Worm (Caenorhabditis elegans): Measurements from ENCODE around the gene siah-1.

siah-1 gene

DNA sequence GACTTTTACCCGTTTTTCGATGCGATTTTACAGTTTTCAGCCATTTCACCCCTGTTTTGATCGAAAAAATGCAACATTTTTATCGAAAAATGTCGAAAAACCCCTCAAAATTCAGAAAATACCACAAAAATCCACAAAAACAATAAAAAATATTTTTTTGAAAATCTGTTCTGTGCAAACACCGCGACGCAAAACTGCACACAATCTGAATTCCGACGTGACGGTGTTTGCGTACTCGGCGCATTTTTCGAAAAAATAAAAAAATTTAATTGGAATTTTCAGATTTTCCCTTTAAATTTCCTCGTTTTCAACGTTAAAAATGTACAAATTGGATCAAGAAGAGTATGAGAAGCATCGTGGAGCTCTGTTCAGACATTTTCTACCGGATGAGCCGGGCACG lies 18.0 kb upstream of the siah-1 start, which contains the start of gene smgl-2 (continued):
- TF ChIP-seq Y105C5A.15 (GFP tag; IDR thresholded peaks at IDR 0.05) (no peak), hif-1 (tag; optimal IDR thresholded peaks at IDR 0.05) (peak in 1 of 2 experiments; percentile 0), mep-1 (tag; optimal IDR thresholded peaks at IDR 0.05) (peak; percentile 54), ceh-20 (GFP tag; IDR thresholded peaks at IDR 0.05) (0 out of 2 replicates have a peak, but pooled peaks have one; percentile 29), spr-3 (GFP tag; optimal IDR thresholded peaks at IDR 0.05) (no peak), spr-1 (tag; optimal IDR thresholded peaks at IDR 0.05) (no peak), dmd-6 (GFP tag; IDR thresholded peaks at IDR 0.05) (0 out of 2 replicates have a peak, but pooled peaks have one; percentile 29), daf-19 (GFP tag; conservative IDR thresholded peaks at IDR 0.05) (no peak), dmd-9 (GFP tag; IDR thresholded peaks at IDR 0.05) (no peak), lin-13 (GFP tag; optimal IDR thresholded peaks at IDR 0.05) (peak; percentile 37), Y48G9A.11 (GFP tag; IDR thresholded peaks at IDR 0.05) (no peak), zfp-3 (GFP tag; conservative IDR thresholded peaks at IDR 0.05) (no peak), saeg-2 (GFP tag; IDR thresholded peaks at IDR 0.05) (no peak), vab-7 (GFP tag; IDR thresholded peaks at IDR 0.05) (no peak), lin-39 (tag; optimal IDR thresholded peaks at IDR 0.05) (no peak), ceh-28 (tag; optimal IDR thresholded peaks at IDR 0.05) (no peak), set-16 (GFP tag; IDR thresholded peaks at IDR 0.05) (no peak), hlh-30 (tag; optimal IDR thresholded peaks at IDR 0.05; ENCODE audit: insufficient read depth) (peak; percentile 68), nhr-25 (tag; optimal IDR thresholded peaks at IDR 0.05; ENCODE audit: borderline replicate concordance, insufficient read depth) (no peak), lin-15B (tag; optimal IDR thresholded peaks at IDR 0.05) (peak; percentile 38), nhr-28 (tag; optimal IDR thresholded peaks at IDR 0.05) (peak; percentile 32), ces-1 (GFP tag; optimal IDR thresholded peaks at IDR 0.05) (no peak), nhr-42 (GFP tag; IDR thresholded peaks at IDR 0.05) (no peak), daf-12 (tag; optimal IDR thresholded peaks at IDR 0.05) (no peak)

DNA sequence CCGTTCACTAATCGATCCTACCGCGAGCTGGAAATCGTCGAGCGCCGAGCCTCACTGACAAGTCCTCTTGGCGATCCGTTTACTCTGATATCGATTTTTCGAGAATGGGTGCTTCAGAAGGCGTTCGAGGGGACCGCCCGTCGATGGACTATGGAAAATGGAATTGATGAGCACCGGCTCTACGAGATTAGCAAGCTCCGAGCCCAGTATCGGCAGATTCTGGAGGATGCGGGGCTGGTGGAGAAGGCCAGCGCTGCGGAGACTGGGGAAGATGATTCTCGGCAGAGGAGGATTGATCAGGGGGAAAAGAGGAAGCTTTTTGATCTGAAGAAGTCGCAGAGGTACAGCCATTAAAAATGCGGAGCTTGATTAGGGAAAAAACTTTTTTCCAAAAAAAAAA lies 12.4 kb upstream of the siah-1 start:
- TF ChIP-seq T26A8.4 (GFP tag; IDR thresholded peaks at IDR 0.05), result no peak
- TF ChIP-seq Y48G9A.11 (GFP tag; IDR thresholded peaks at IDR 0.05), result no peak
- no peak for TF ChIP-seq unc-39 (tag; optimal IDR thresholded peaks at IDR 0.05)
- TF ChIP-seq nhr-102 (tag; optimal IDR thresholded peaks at IDR 0.05), result no peak
- no peak for TF ChIP-seq daf-19 (GFP tag; conservative IDR thresholded peaks at IDR 0.05)
- TF ChIP-seq nhr-28 (tag; optimal IDR thresholded peaks at IDR 0.05), result no peak
- TF ChIP-seq dmd-8 (GFP tag; IDR thresholded peaks at IDR 0.05), result 0 out of 2 replicates have a peak, but pooled peaks have one; percentile 3
- TF ChIP-seq set-16 (GFP tag; IDR thresholded peaks at IDR 0.05), result peak; percentile 78
- no peak for TF ChIP-seq fos-1 (tag; optimal IDR thresholded peaks at IDR 0.05)
- TF ChIP-seq lim-7 (GFP tag; IDR thresholded peaks at IDR 0.05), result no peak
- no peak for TF ChIP-seq zfp-3 (GFP tag; conservative IDR thresholded peaks at IDR 0.05)

DNA sequence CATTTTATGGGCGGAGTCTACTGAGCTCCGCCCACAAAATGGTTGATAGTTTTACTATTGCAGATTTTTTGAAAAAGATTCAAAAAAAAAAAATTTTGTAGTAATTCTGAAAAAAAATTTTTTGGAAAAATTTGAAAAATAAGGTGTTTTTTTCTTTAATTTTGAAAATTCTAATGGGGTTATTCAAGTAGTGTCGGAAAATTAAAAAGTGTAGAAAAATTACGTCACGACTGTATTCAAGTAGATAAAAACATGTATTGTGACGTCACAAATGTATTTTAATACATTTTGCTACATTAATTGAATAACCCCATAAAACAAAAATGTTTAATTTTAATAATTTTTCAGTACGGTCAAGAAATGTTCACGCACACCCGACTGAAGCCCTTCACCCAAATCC lies 10.6 kb upstream of the siah-1 start:
- TF ChIP-seq F10B5.3 (tag; optimal IDR thresholded peaks at IDR 0.05) (no peak), zfp-3 (GFP tag; conservative IDR thresholded peaks at IDR 0.05) (no peak), dve-1 (tag; optimal IDR thresholded peaks at IDR 0.05; ENCODE audit: insufficient read depth) (no peak)

DNA sequence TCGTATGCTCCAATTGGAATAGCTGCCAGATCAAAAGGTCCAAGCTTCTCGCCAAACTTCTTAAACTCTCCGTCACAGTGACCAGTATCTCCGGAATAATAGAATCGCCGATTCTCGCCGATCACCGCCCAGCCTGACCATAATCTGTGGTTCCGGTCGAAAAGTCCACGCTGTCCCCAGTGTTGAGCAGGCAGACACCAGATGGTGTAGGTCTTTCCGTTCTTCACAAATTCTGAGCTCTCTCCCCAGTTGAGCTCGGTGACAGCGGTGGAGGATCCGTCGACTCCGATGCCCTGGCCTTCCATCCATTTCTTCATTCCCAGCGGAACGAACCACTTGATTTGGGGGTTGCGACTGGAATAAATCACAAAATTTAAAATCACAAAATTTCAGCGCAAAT lies 7.6 kb upstream of the siah-1 start:
- TF ChIP-seq set-16 (GFP tag; IDR thresholded peaks at IDR 0.05) (peak; percentile 56), pha-4 (GFP tag; IDR thresholded peaks at IDR 0.05) (no peak), pha-4 (tag; optimal IDR thresholded peaks at IDR 0.05) (no peak), F10B5.3 (tag; optimal IDR thresholded peaks at IDR 0.05) (no peak), dpl-1 (GFP tag; optimal IDR thresholded peaks at IDR 0.05) (no peak), hif-1 (tag; optimal IDR thresholded peaks at IDR 0.05) (no peak), unc-62 (GFP tag; optimal IDR thresholded peaks at IDR 0.05 in 1 of 2) (no peak), unc-62 (tag; optimal IDR thresholded peaks at IDR 0.05) (no peak), fkh-10 (GFP tag; optimal IDR thresholded peaks at IDR 0.05) (no peak), F49E8.2 (tag; optimal IDR thresholded peaks at IDR 0.05; ENCODE audit: borderline replicate concordance) (no peak)

All from whole organism, L4 larva.